Fruit fly (Drosophila melanogaster) Kc167 (cell line): Measurements from ENCODE around the gene CG33795.

ENCODE experiments used
- Myc ChIP-seq: fragments of >200 bp; optimal IDR thresholded peaks from 2 replicates; lab custom pipeline; 2017; ENCODE audit warnings: missing external identifiers
- Sin3A ChIP-seq: fragments of >200 bp; optimal IDR thresholded peaks from 2 replicates; lab custom pipeline; 2018; ENCODE audit warnings: missing external identifiers
- h ChIP-seq: fragments of >200 bp; optimal IDR thresholded peaks from 3 replicates; lab custom pipeline; 2018; ENCODE audit warnings: missing external identifiers
- insv ChIP-seq: fragments of >200 bp; optimal IDR thresholded peaks from 3 replicates; lab custom pipeline; 2018; ENCODE audit warnings: missing external identifiers
- psq ChIP-seq: fragments of >200 bp; optimal IDR thresholded peaks from 2 replicates; lab custom pipeline; 2017; ENCODE audit warnings: missing external identifiers
- ttk ChIP-seq: sonication (Bioruptor generic); optimal IDR thresholded peaks from 2 replicates; lab custom pipeline; 2017; ENCODE audit warnings: missing external identifiers

DNA sequence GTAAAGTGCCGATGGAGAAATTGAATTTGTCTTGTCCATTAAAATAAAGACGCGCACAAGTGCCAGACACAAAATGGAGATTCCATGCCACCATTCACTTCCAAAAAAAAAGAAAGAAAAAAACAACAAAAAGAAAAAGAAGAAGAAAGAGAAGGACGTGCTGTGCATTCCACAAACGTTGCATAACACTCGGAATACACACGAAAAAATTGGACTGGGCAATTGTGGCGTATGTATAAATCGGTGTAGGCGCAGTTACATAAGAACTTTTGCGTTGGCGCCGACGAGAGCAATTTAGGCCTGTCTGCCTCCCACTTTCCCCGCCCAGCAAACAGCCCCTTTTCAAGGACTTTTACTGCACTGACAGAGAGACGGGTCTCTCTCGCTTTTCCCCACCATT is 23.9 kb downstream of the CG33795 start:
- TF ChIP-seq ttk (no peak), Sin3A (no peak), h (lab: Kevin White, UChicago) (no peak), psq (lab: Kevin White, UChicago) (no peak), Myc (lab: Kevin White, UChicago) (no peak), insv (lab: Kevin White, UChicago) (no peak)
